Worm (Caenorhabditis elegans): ENCODE measurements around the gene clk-1.
A peak's percentile ranks its signal among the peaks of the same experiment; 100 is the strongest.

The clk-1 gene

ce11 chrIII:5321661-5322060 lies 44.0 kb downstream of the clk-1 start, which contains the start of gene F52C9.3:
Gene F52C9.3, plus strand, starts transcription at chrIII:5321885.
- no peak for TF ChIP-seq lir-3 (tag; optimal IDR thresholded peaks at IDR 0.05; ENCODE audit: poor library complexity)
- peak; percentile 29 for TF ChIP-seq elt-2 (tag; optimal IDR thresholded peaks at IDR 0.05)
- TF ChIP-seq unc-62 (GFP tag; optimal IDR thresholded peaks at IDR 0.05) = no peak
- no peak for TF ChIP-seq ceh-82 (tag; optimal IDR thresholded peaks at IDR 0.05)
- no peak for TF ChIP-seq nhr-20 (tag; optimal IDR thresholded peaks at IDR 0.05)
- no peak for TF ChIP-seq nhr-84 (tag; optimal IDR thresholded peaks at IDR 0.05)
- no peak for TF ChIP-seq lin-39 (tag; optimal IDR thresholded peaks at IDR 0.05)
- TF ChIP-seq fkh-4 (tag; optimal IDR thresholded peaks at IDR 0.05; ENCODE audit: borderline replicate concordance) = no peak
- no peak for TF ChIP-seq nhr-77 (tag; optimal IDR thresholded peaks at IDR 0.05)
- TF ChIP-seq efl-1 (optimal IDR thresholded peaks at IDR 0.05) = no peak
- peak in 1 of 2 experiments; percentile 57 for TF ChIP-seq efl-1 (GFP tag; optimal IDR thresholded peaks at IDR 0.05 in 1 of 2)
- TF ChIP-seq ama-1 (optimal IDR thresholded peaks at IDR 0.05) = peak; percentile 57
- no peak for TF ChIP-seq ceh-88 (GFP tag; IDR thresholded peaks at IDR 0.05)

ce11 chrIII:5326323-5326722 lies 48.6 kb downstream of the clk-1 start, which contains the start of gene sorf-2:
Gene sorf-2, plus strand, starts transcription at chrIII:5326623.
- TF ChIP-seq snu-23 (GFP tag; optimal IDR thresholded peaks at IDR 0.05) (no peak), snpc-4 (tag; optimal IDR thresholded peaks at IDR 0.05) (no peak), nhr-19 (GFP tag; conservative IDR thresholded peaks at IDR 0.05) (no peak), mef-2 (tag; optimal IDR thresholded peaks at IDR 0.05) (no peak), blmp-1 (tag; optimal IDR thresholded peaks at IDR 0.05) (no peak), aha-1 (tag; optimal IDR thresholded peaks at IDR 0.05) (no peak), fkh-4 (tag; optimal IDR thresholded peaks at IDR 0.05; ENCODE audit: borderline replicate concordance) (no peak), nhr-77 (tag; optimal IDR thresholded peaks at IDR 0.05) (no peak), lin-15B (tag; optimal IDR thresholded peaks at IDR 0.05) (no peak), sptf-1 (tag; optimal IDR thresholded peaks at IDR 0.05) (no peak), C16A3.4 (tag; optimal IDR thresholded peaks at IDR 0.05) (no peak), Y116A8C.19 (tag; optimal IDR thresholded peaks at IDR 0.05; ENCODE audit: borderline replicate concordance) (no peak), pag-3 (tag; optimal IDR thresholded peaks at IDR 0.05; ENCODE audit: borderline replicate concordance, insufficient read depth) (no peak), xbp-1 (tag; optimal IDR thresholded peaks at IDR 0.05) (no peak), zag-1 (tag; optimal IDR thresholded peaks at IDR 0.05) (no peak), lin-35 (GFP tag; optimal IDR thresholded peaks at IDR 0.05) (no peak), nhr-237 (tag; optimal IDR thresholded peaks at IDR 0.05) (no peak), fkh-8 (tag; optimal IDR thresholded peaks at IDR 0.05) (no peak)

Measured in whole organism, L1 larva.